Worm (Caenorhabditis elegans): ENCODE data around the gene ZK546.19.
"Not testable (repeated sequence)": the region's sequence is repeated elsewhere in the genome, so short reads cannot be mapped to it uniquely, and the experiment has no call there.

Gene ZK546.19

ce11 chrII:4916462-4916861 lies 25.1 kb upstream of the ZK546.19 start, which contains the start of gene msp-31:
TSS of gene msp-31 (minus strand) at chrII:4916562.
- not testable (repeated sequence) for TF ChIP-seq ceh-43 (GFP tag; optimal IDR thresholded peaks at IDR 0.05); sem-2 (GFP tag; optimal IDR thresholded peaks at IDR 0.05); pha-4 (tag; optimal IDR thresholded peaks at IDR 0.05)

ce11 chrII:4918501-4919021 lies 23.0 kb upstream of the ZK546.19 start:
- TF ChIP-seq unc-39 (tag; optimal IDR thresholded peaks at IDR 0.05) (no peak), nhr-2 (tag; optimal IDR thresholded peaks at IDR 0.05) (peak; percentile 64)

ce11 chrII:4920608-4921007 lies 20.9 kb upstream of the ZK546.19 start:
- TF ChIP-seq ceh-83 (GFP tag; optimal IDR thresholded peaks at IDR 0.05), result no peak
- TF ChIP-seq ceh-43 (GFP tag; optimal IDR thresholded peaks at IDR 0.05), result no peak
- no peak for TF ChIP-seq lsy-2 (tag; optimal IDR thresholded peaks at IDR 0.05)
- no peak for TF ChIP-seq lin-32 (GFP tag; optimal IDR thresholded peaks at IDR 0.05)
- no peak for TF ChIP-seq elt-3 (tag; optimal IDR thresholded peaks at IDR 0.05)
- no peak for TF ChIP-seq nhr-28 (tag; optimal IDR thresholded peaks at IDR 0.05)
- TF ChIP-seq nhr-237 (tag; optimal IDR thresholded peaks at IDR 0.05), result no peak
- no peak for TF ChIP-seq nhr-76 (tag; optimal IDR thresholded peaks at IDR 0.05)
- TF ChIP-seq elt-1 (tag; optimal IDR thresholded peaks at IDR 0.05; ENCODE audit: borderline replicate concordance, insufficient read depth), result no peak
- TF ChIP-seq ces-1 (GFP tag; optimal IDR thresholded peaks at IDR 0.05), result no peak
- no peak for TF ChIP-seq mls-2 (tag; optimal IDR thresholded peaks at IDR 0.05)
- TF ChIP-seq snpc-4 (tag; optimal IDR thresholded peaks at IDR 0.05), result no peak
- no peak for TF ChIP-seq ceh-39 (tag; optimal IDR thresholded peaks at IDR 0.05)
- no peak for TF ChIP-seq blmp-1 (tag; optimal IDR thresholded peaks at IDR 0.05)
- TF ChIP-seq mep-1 (tag; optimal IDR thresholded peaks at IDR 0.05), result no peak
- TF ChIP-seq ham-2 (GFP tag; optimal IDR thresholded peaks at IDR 0.05), result no peak
- no peak for TF ChIP-seq zip-8 (tag; optimal IDR thresholded peaks at IDR 0.05)

ce11 chrII:4924729-4925128 lies 16.8 kb upstream of the ZK546.19 start:
- no peak for TF ChIP-seq nhr-2 (tag; optimal IDR thresholded peaks at IDR 0.05)
- no peak for TF ChIP-seq elt-3 (tag; optimal IDR thresholded peaks at IDR 0.05)
- no peak for TF ChIP-seq tbx-8 (GFP tag; optimal IDR thresholded peaks at IDR 0.05)
- no peak for TF ChIP-seq nhr-237 (tag; optimal IDR thresholded peaks at IDR 0.05)
- TF ChIP-seq mep-1 (tag; optimal IDR thresholded peaks at IDR 0.05), result no peak
- TF ChIP-seq cnd-1 (tag; optimal IDR thresholded peaks at IDR 0.05), result no peak
- TF ChIP-seq flh-1 (GFP tag; optimal IDR thresholded peaks at IDR 0.05), result no peak
- no peak for TF ChIP-seq sptf-1 (tag; optimal IDR thresholded peaks at IDR 0.05)

- TF ChIP-seq mls-2 (tag; optimal IDR thresholded peaks at IDR 0.05), result no peak
- no peak for TF ChIP-seq unc-62 (GFP tag; optimal IDR thresholded peaks at IDR 0.05)
- TF ChIP-seq hlh-1 (tag; optimal IDR thresholded peaks at IDR 0.05), result no peak
- TF ChIP-seq zip-8 (tag; optimal IDR thresholded peaks at IDR 0.05), result no peak
- TF ChIP-seq unc-39 (tag; optimal IDR thresholded peaks at IDR 0.05), result no peak
These were observed 16.2 kb upstream of the ZK546.19 start, which contains the start of gene aagr-2 for ce11 chrII:4925198-4925764. TSS of gene aagr-2 (minus strand) at chrII:4925248.

DNA sequence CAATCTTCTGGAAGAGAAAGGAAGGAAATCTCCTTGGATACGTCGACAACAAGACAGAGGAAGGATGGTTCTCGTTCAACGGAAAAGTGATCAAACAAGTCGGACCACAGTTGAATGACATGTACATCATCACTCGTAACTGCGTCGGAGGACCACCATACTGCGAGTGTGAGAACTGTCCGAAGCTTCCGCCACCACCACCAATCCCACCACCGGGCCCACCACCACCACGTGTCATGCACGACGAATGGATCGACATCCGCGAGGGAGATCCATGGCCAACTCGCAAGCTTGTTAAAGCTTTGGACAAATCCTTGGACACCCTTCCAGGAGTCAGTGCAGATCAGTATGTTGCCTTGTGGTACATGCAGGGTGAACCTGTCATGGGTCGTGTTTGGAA lies 10.2 kb upstream of the ZK546.19 start:
- TF ChIP-seq mls-2 (tag; optimal IDR thresholded peaks at IDR 0.05), result no peak
- TF ChIP-seq sem-2 (GFP tag; optimal IDR thresholded peaks at IDR 0.05), result no peak
- no peak for TF ChIP-seq lsy-2 (tag; optimal IDR thresholded peaks at IDR 0.05)
- no peak for TF ChIP-seq drap-1 (GFP tag; optimal IDR thresholded peaks at IDR 0.05)
- no peak for TF ChIP-seq ceh-83 (GFP tag; optimal IDR thresholded peaks at IDR 0.05)
- no peak for TF ChIP-seq ceh-39 (tag; optimal IDR thresholded peaks at IDR 0.05)
- no peak for TF ChIP-seq lin-32 (GFP tag; optimal IDR thresholded peaks at IDR 0.05)
- no peak for TF ChIP-seq bed-3 (GFP tag; optimal IDR thresholded peaks at IDR 0.05)
- no peak for TF ChIP-seq pha-4 (tag; optimal IDR thresholded peaks at IDR 0.05)
- TF ChIP-seq hlh-1 (tag; optimal IDR thresholded peaks at IDR 0.05), result no peak
- no peak for TF ChIP-seq flh-1 (GFP tag; optimal IDR thresholded peaks at IDR 0.05)
- no peak for TF ChIP-seq elt-3 (tag; optimal IDR thresholded peaks at IDR 0.05)
- TF ChIP-seq nhr-28 (tag; optimal IDR thresholded peaks at IDR 0.05), result no peak
- TF ChIP-seq zip-8 (tag; optimal IDR thresholded peaks at IDR 0.05), result no peak
- no peak for TF ChIP-seq M03D4.4 (tag; optimal IDR thresholded peaks at IDR 0.05)
